Fruit fly (Drosophila melanogaster) whole organism, prepupa: ENCODE measurements around the gene CG5404.

Experiments used
- CG10669 ChIP-seq: fragments of 200-800 bp; sonication (Bioruptor generic); optimal IDR thresholded peaks from 3 replicates; lab custom pipeline; 2018; ENCODE audit warnings: missing biosample characterization, mild to moderate bottlenecking, missing genetic modification characterization, moderate library complexity
- CG6276 ChIP-seq: fragments of 200-800 bp; sonication (Bioruptor generic); optimal IDR thresholded peaks from 2 replicates; lab custom pipeline; 2017; ENCODE audit warnings: missing biosample characterization, mild to moderate bottlenecking, missing genetic modification characterization
- spab ChIP-seq: fragments of 200-800 bp; sonication (Bioruptor generic); optimal IDR thresholded peaks from 2 replicates; lab custom pipeline; 2017; ENCODE audit warnings: missing biosample characterization, mild to moderate bottlenecking, missing genetic modification characterization, missing genetic modification reagents

Gene CG5404

dm6 chr3R:15731446-15731845 lies 27.0 kb downstream of the CG5404 start, which contains the start of gene CG34274:
Gene CG34274, plus strand, starts transcription at chr3R:15731746.
- TF ChIP-seq CG10669, result no peak

- TF ChIP-seq CG6276 (no peak), spab (GFP tag; lab: Kevin White, UChicago) (no peak)
Observed at dm6 chr3R:15744354-15744753, 39.9 kb downstream of the CG5404 start, which contains the start of gene CG4520. Gene CG4520, plus strand, starts transcription at chr3R:15744654.
